Worm (Caenorhabditis elegans) whole organism, L4 larva: Measurements from ENCODE around the gene cfap-36.

ENCODE experiments used
- F26F4.8 ChIP-seq: fragments of 200-800 bp; sonication (Bioruptor generic); conservative IDR thresholded peaks from 2 replicates; pipeline ENCODE4 v1.3.6; 2022; ENCODE audit warnings: missing genetic modification characterization, missing compliant biosample characterization
- R02D3.7 ChIP-seq: fragments of 150-350 bp; sonication (generic microtip); optimal IDR thresholded peaks from 3 replicates; lab custom pipeline; 2014; ENCODE audit warnings: missing biosample characterization, missing genetic modification characterization
- Y105C5A.15 ChIP-seq: fragments of 200-800 bp; sonication (Bioruptor generic); IDR thresholded peaks from 2 replicates; pipeline ENCODE4 v1.3.6; 2022; ENCODE audit warnings: missing genetic modification characterization, missing compliant biosample characterization
- Y75B8A.6 ChIP-seq: fragments of 200-800 bp; sonication (Bioruptor generic); IDR thresholded peaks from 2 replicates; pipeline ENCODE4 v1.3.6; 2022; ENCODE audit warnings: missing genetic modification reagents, missing genetic modification characterization, missing compliant biosample characterization
- ZK337.2 ChIP-seq: fragments of 200-800 bp; sonication (Bioruptor generic); IDR thresholded peaks from 2 replicates; pipeline ENCODE4 v1.3.6; 2022; ENCODE audit warnings: missing genetic modification reagents, missing genetic modification characterization, missing compliant biosample characterization
- ZK546.5 ChIP-seq, 2 experiments: sonication (generic microtip); optimal IDR thresholded peaks; 2 replicates each; lab custom pipeline; 2017; ENCODE audit warnings: missing biosample characterization in 2 of 2, missing genetic modification characterization in 2 of 2
- aha-1 ChIP-seq: fragments of 150-350 bp; peaks from one replicate; lab custom pipeline; 2014; ENCODE audit warnings: missing biosample characterization, missing genetic modification characterization
- aly-2 ChIP-seq: sonication (generic microtip); optimal IDR thresholded peaks from 2 replicates; lab custom pipeline; 2018; ENCODE audit warnings: missing biosample characterization, missing genetic modification characterization
- attf-4 ChIP-seq: sonication (generic microtip); optimal IDR thresholded peaks from 3 replicates; lab custom pipeline; 2017; ENCODE audit warnings: missing biosample characterization, missing genetic modification characterization
- ceh-20 ChIP-seq: fragments of 200-800 bp; sonication (Bioruptor generic); IDR thresholded peaks from 2 replicates; pipeline ENCODE4 v1.3.6; 2022; ENCODE audit warnings: missing genetic modification reagents, missing genetic modification characterization, missing compliant biosample characterization
- ceh-28 ChIP-seq: fragments of 150-350 bp; optimal IDR thresholded peaks from 2 replicates; lab custom pipeline; 2014; ENCODE audit warnings: missing biosample characterization, missing genetic modification reagents, missing genetic modification characterization
- daf-12 ChIP-seq: fragments of 150-350 bp; optimal IDR thresholded peaks from 2 replicates; lab custom pipeline; 2014; ENCODE audit warnings: missing biosample characterization, missing genetic modification reagents, missing genetic modification characterization
- daf-8 ChIP-seq: fragments of 200-800 bp; sonication (Bioruptor generic); IDR thresholded peaks from 2 replicates; pipeline ENCODE4 v1.3.6; 2022; ENCODE audit warnings: missing genetic modification characterization, missing compliant biosample characterization
- dmd-9 ChIP-seq: fragments of 200-800 bp; sonication (Bioruptor generic); IDR thresholded peaks from 2 replicates; pipeline ENCODE4 v1.3.6; 2022; ENCODE audit warnings: missing genetic modification reagents, missing genetic modification characterization, missing compliant biosample characterization
- fkh-10 ChIP-seq: fragments of 150-350 bp; optimal IDR thresholded peaks from 2 replicates; lab custom pipeline; 2014; ENCODE audit warnings: missing biosample characterization, missing genetic modification reagents, missing genetic modification characterization
- fos-1 ChIP-seq: fragments of 150-350 bp; optimal IDR thresholded peaks from 2 replicates; lab custom pipeline; 2014; ENCODE audit warnings: missing biosample characterization, missing genetic modification characterization
- hif-1 ChIP-seq, 2 experiments: sonication (generic microtip); optimal IDR thresholded peaks; 2 replicates each; lab custom pipeline; 2016 to 2017; ENCODE audit warnings: missing compliant biosample characterization in 2 of 2, missing genetic modification characterization in 2 of 2, missing genetic modification reagents in 2 of 2, missing genotype in 2 of 2, mild to moderate bottlenecking in 1 of 2
- hlh-30 ChIP-seq: sonication (generic microtip); optimal IDR thresholded peaks from 2 replicates; lab custom pipeline; 2017; ENCODE audit warnings: antibody characterized with exemption, mild to moderate bottlenecking, missing genetic modification characterization, missing compliant biosample characterization; ENCODE audit not compliant: insufficient read depth
- hmg-1.1 ChIP-seq: fragments of 200-800 bp; sonication (Bioruptor generic); IDR thresholded peaks from 2 replicates; pipeline ENCODE4 v1.3.6; 2022; ENCODE audit warnings: missing genetic modification reagents, missing genetic modification characterization, missing compliant biosample characterization
- lim-7 ChIP-seq: fragments of 200-800 bp; sonication (Bioruptor generic); IDR thresholded peaks from 2 replicates; pipeline ENCODE4 v1.3.6; 2022; ENCODE audit warnings: missing genetic modification characterization, missing compliant biosample characterization
- lin-13 ChIP-seq: fragments of 150-350 bp; optimal IDR thresholded peaks from 2 replicates; lab custom pipeline; 2014; ENCODE audit warnings: missing biosample characterization, missing genetic modification reagents, missing genetic modification characterization
- lin-15B ChIP-seq: fragments of 150-350 bp; sonication (generic microtip); optimal IDR thresholded peaks from 3 replicates; lab custom pipeline; 2014; ENCODE audit warnings: missing biosample characterization, missing genetic modification characterization
- lir-3 ChIP-seq: sonication (generic microtip); optimal IDR thresholded peaks from 2 replicates; lab custom pipeline; 2016; ENCODE audit warnings: mild to moderate bottlenecking, missing genetic modification characterization, missing compliant biosample characterization
- madf-9 ChIP-seq: fragments of 200-800 bp; sonication (Bioruptor generic); conservative IDR thresholded peaks from 2 replicates; pipeline ENCODE4 v1.3.6; 2022; ENCODE audit warnings: missing genetic modification reagents, missing genetic modification characterization, missing compliant biosample characterization
- mdl-1 ChIP-seq, 2 experiments: fragments of 150-350 bp in 1 of 2; sonication (generic microtip) in 1 of 2; optimal IDR thresholded peaks; 2 replicates each; lab custom pipeline; 2014 to 2017; ENCODE audit warnings: missing biosample characterization in 2 of 2, missing genetic modification characterization in 2 of 2
- mep-1 ChIP-seq: fragments of 150-350 bp; sonication (generic microtip); optimal IDR thresholded peaks from 3 replicates; lab custom pipeline; 2014; ENCODE audit warnings: missing biosample characterization, missing genetic modification characterization
- mes-2 ChIP-seq: sonication (generic microtip); optimal IDR thresholded peaks from 2 replicates; lab custom pipeline; 2016; ENCODE audit warnings: missing genotype, mild to moderate bottlenecking, missing genetic modification characterization, missing compliant biosample characterization; ENCODE audit not compliant: poor library complexity, severe bottlenecking
- mxl-2 ChIP-seq: fragments of 200-800 bp; sonication (Bioruptor generic); conservative IDR thresholded peaks from 2 replicates; pipeline ENCODE4 v1.3.6; 2022; ENCODE audit warnings: missing genetic modification reagents, missing genetic modification characterization, missing compliant biosample characterization
- mxl-3 ChIP-seq: fragments of 200-800 bp; sonication (Bioruptor generic); optimal IDR thresholded peaks from 2 replicates; lab custom pipeline; 2018; ENCODE audit warnings: mild to moderate bottlenecking, missing genetic modification characterization, missing compliant biosample characterization
- nhr-10 ChIP-seq: fragments of 150-350 bp; optimal IDR thresholded peaks from 2 replicates; lab custom pipeline; 2014; ENCODE audit warnings: missing biosample characterization, missing genetic modification characterization
- nhr-102 ChIP-seq: sonication (generic microtip); optimal IDR thresholded peaks from 2 replicates; lab custom pipeline; 2016; ENCODE audit warnings: mild to moderate bottlenecking, missing genetic modification characterization, moderate library complexity, missing compliant biosample characterization
- nhr-25 ChIP-seq: sonication (generic microtip); optimal IDR thresholded peaks from 2 replicates; lab custom pipeline; 2017; ENCODE audit warnings: missing genetic modification characterization, mild to moderate bottlenecking, missing compliant biosample characterization, antibody characterized with exemption, moderate library complexity, borderline replicate concordance; ENCODE audit not compliant: insufficient read depth
- nhr-41 ChIP-seq: fragments of 200-800 bp; sonication (Bioruptor generic); IDR thresholded peaks from 2 replicates; pipeline ENCODE4 v1.3.6; 2022; ENCODE audit warnings: missing genetic modification reagents, missing genetic modification characterization, missing compliant biosample characterization
- nhr-76 ChIP-seq: fragments of 150-350 bp; optimal IDR thresholded peaks from 2 replicates; lab custom pipeline; 2014; ENCODE audit warnings: missing biosample characterization, missing genetic modification characterization
- pha-4 ChIP-seq, 2 experiments: fragments of 150-350 bp in 1 of 2; fragments of 200-800 bp in 1 of 2; sonication (Bioruptor generic) in 1 of 2; IDR thresholded peaks in 1 of 2; optimal IDR thresholded peaks in 1 of 2; 2 replicates each; pipeline versions ENCODE4 v1.3.6 to Lab custom; 2014 to 2022; ENCODE audit warnings: missing genetic modification characterization in 2 of 2, missing genetic modification reagents in 2 of 2, missing biosample characterization in 1 of 2, missing compliant biosample characterization in 1 of 2
- set-16 ChIP-seq: fragments of 200-800 bp; sonication (Bioruptor generic); IDR thresholded peaks from 2 replicates; pipeline ENCODE4 v1.3.6; 2022; ENCODE audit warnings: missing genetic modification reagents, missing genetic modification characterization, missing compliant biosample characterization
- snpc-1.2 ChIP-seq: fragments of 200-800 bp; sonication (Bioruptor generic); IDR thresholded peaks from 2 replicates; pipeline ENCODE4 v1.3.6; 2022; ENCODE audit warnings: missing genetic modification reagents, missing genetic modification characterization, missing compliant biosample characterization
- spr-1 ChIP-seq: sonication (generic microtip); optimal IDR thresholded peaks from 2 replicates; lab custom pipeline; 2016; ENCODE audit warnings: mild to moderate bottlenecking, missing genetic modification characterization, missing compliant biosample characterization
- zfp-2 ChIP-seq: sonication (generic microtip); optimal IDR thresholded peaks from 2 replicates; lab custom pipeline; 2016; ENCODE audit warnings: mild to moderate bottlenecking, missing genetic modification characterization, missing compliant biosample characterization
- zfp-3 ChIP-seq: fragments of 200-800 bp; sonication (Bioruptor generic); conservative IDR thresholded peaks from 2 replicates; pipeline ENCODE4 v1.3.6; 2022; ENCODE audit warnings: missing genetic modification reagents, missing genetic modification characterization, missing compliant biosample characterization
- zip-11 ChIP-seq: fragments of 200-800 bp; sonication (Bioruptor generic); IDR thresholded peaks from 2 replicates; pipeline ENCODE4 v1.3.6; 2022; ENCODE audit warnings: missing genetic modification characterization, missing compliant biosample characterization
- ztf-7 ChIP-seq: fragments of 150-350 bp; optimal IDR thresholded peaks from 2 replicates; lab custom pipeline; 2014; ENCODE audit warnings: missing biosample characterization, missing genetic modification characterization

Gene cfap-36

DNA sequence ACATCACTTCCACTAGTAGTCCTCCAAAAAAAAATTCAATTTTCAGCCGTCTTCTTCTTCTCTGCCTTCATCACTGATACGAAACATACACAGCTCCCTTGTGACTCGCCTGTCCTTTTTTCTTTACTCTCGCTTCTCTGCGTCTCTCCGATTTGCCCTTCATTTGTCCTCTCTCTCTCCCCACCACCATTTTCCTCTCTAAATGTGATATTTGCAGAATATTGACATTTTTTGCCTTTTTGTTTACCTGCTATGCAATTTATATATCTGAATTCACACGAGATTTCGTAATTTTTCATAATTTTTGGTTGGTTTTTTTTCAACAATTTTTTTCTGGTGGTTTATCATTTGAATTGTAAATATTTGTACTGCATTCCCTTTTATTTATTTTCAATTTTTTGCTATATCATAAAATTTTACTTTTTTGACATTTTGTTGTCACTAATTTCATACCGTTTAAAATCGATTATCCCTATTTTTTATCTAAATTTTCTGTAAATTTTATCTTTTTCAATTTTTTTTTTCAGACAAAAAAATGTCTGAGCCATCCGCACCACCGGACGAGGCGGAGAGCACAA lies 31.9 kb upstream of the cfap-36 start, which contains the start of gene lec-12 (continued):
- TF ChIP-seq spr-1: no peak

- no peak for TF ChIP-seq nhr-76
- TF ChIP-seq daf-12 (tag; lab: Kevin White, UChicago): no peak
- TF ChIP-seq aha-1: peak; percentile 15
Observed at ce11 chrV:201300-201699, 29.3 kb upstream of the cfap-36 start, which contains the start of gene trpp-1. Gene trpp-1, plus strand, starts transcription at chrV:201600.

DNA sequence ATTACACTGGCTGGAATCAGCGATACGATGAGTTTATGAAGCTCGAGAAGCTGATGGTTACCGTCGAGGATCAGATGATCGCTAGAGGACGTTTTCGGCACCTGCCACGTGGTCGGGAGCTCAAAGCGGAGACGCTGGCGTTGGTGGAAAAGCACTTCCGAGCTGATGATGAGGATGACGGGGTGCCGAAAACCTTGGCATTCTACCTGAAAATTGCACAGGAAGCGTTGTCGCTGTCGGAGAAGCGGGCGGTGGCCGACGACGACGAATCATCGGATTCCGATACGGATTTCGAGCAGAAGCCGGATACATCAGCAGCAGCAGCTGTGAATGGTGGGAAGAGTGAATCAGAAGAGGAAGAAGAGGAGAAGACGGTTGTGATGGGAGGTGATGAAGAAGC lies 22.8 kb upstream of the cfap-36 start:
- TF ChIP-seq set-16 (GFP tag; lab: Robert Waterston, UW) (peak; percentile 75), Y75B8A.6 (GFP tag; lab: Robert Waterston, UW) (no peak)

- peak; percentile 19; the same call in 1 of the 2 replicates for TF ChIP-seq set-16 (GFP tag; lab: Robert Waterston, UW)
- TF ChIP-seq lim-7 (GFP tag; lab: Robert Waterston, UW): no peak
- TF ChIP-seq, all 104 proteins: peak for 1
Observed at ce11 chrV:189436-189835, 17.4 kb upstream of the cfap-36 start.

- TF ChIP-seq Y105C5A.15 (GFP tag; lab: Robert Waterston, UW) (no peak), attf-4 (tag; lab: Kevin White, UChicago) (no peak), mes-2 (tag; lab: Kevin White, UChicago) (no peak), lir-3 (tag; lab: Kevin White, UChicago) (no peak), zfp-3 (no peak), lin-15B (tag; lab: Kevin White, UChicago) (no peak), ZK546.5 (tag; optimal IDR thresholded peaks at IDR 0.05; lab: Kevin White, UChicago) (no peak), nhr-102 (no peak), mxl-3 (GFP tag; lab: Kevin White, UChicago) (no peak), zfp-2 (no peak), ztf-7 (tag; lab: Kevin White, UChicago) (no peak), nhr-41 (no peak), daf-8 (GFP tag; lab: Robert Waterston, UW) (no peak), lin-13 (GFP tag; lab: Kevin White, UChicago) (no peak), fos-1 (no peak), aly-2 (tag; lab: Kevin White, UChicago) (no peak), ZK337.2 (GFP tag; lab: Robert Waterston, UW) (no peak), mep-1 (tag; lab: Kevin White, UChicago) (peak; percentile 44), fkh-10 (peak; percentile 39), nhr-25 (no peak), ceh-20 (GFP tag; lab: Robert Waterston, UW) (no peak), dmd-9 (GFP tag; lab: Robert Waterston, UW) (no peak), zip-11 (GFP tag; lab: Robert Waterston, UW) (no peak), hlh-30 (peak; percentile 71), nhr-76 (no peak), R02D3.7 (no peak), pha-4 (GFP tag; IDR thresholded peaks at IDR 0.05; lab: Robert Waterston, UW) (no peak), pha-4 (tag; optimal IDR thresholded peaks at IDR 0.05; lab: Kevin White, UChicago) (no peak), madf-9 (GFP tag; lab: Robert Waterston, UW) (no peak), snpc-1.2 (no peak), hif-1 (tag; optimal IDR thresholded peaks at IDR 0.05; lab: Kevin White, UChicago) (no peak), nhr-10 (tag; lab: Kevin White, UChicago) (no peak), mdl-1 (tag; optimal IDR thresholded peaks at IDR 0.05; lab: Kevin White, UChicago) (peak in 1 of 2 experiments; percentile 27), hmg-1.1 (peak; percentile 78), ceh-28 (tag; lab: Kevin White, UChicago) (no peak), mxl-2 (GFP tag; lab: Robert Waterston, UW) (no peak), F26F4.8 (GFP tag; lab: Robert Waterston, UW) (no peak)
Observed at ce11 chrV:185694-186217, 13.7 kb upstream of the cfap-36 start, which contains the start of gene arid-1. Gene arid-1, plus strand, starts transcription at chrV:186167.
